Fruit fly (Drosophila melanogaster) whole organism, embryonic: ENCODE results near the gene nSMase.

ENCODE experiments used
- Adf1 ChIP-seq: fragments of 200-800 bp; sonication (Bioruptor generic); IDR thresholded peaks from 2 replicates; pipeline ENCODE4 v1.3.6; 2022; ENCODE audit warnings: missing biosample characterization, missing genetic modification characterization
- Antp ChIP-seq: fragments of 200-800 bp; sonication (Bioruptor generic); optimal IDR thresholded peaks from 3 replicates; lab custom pipeline; 2016; ENCODE audit warnings: missing biosample characterization, missing genetic modification characterization
- CG10209 ChIP-seq: fragments of 200-800 bp; sonication (Bioruptor generic); optimal IDR thresholded peaks from 3 replicates; lab custom pipeline; 2017; ENCODE audit warnings: missing biosample characterization, mild to moderate bottlenecking, missing genetic modification characterization, missing genetic modification reagents
- CG11398 ChIP-seq: fragments of 200-800 bp; sonication (Bioruptor generic); optimal IDR thresholded peaks from 2 replicates; lab custom pipeline; 2016; ENCODE audit warnings: missing biosample characterization, missing genetic modification characterization
- CG11504 ChIP-seq: fragments of 200-800 bp; sonication (Bioruptor generic); optimal IDR thresholded peaks from 3 replicates; lab custom pipeline; 2019; ENCODE audit warnings: missing biosample characterization, mild to moderate bottlenecking, missing genetic modification characterization, moderate library complexity
- CG11695 ChIP-seq: fragments of 200-800 bp; sonication (Bioruptor generic); IDR thresholded peaks from 3 replicates; pipeline ENCODE4 v1.3.6; 2022; ENCODE audit warnings: missing biosample characterization, missing genetic modification characterization
- CG17359 ChIP-seq: fragments of 200-800 bp; sonication (Bioruptor generic); optimal IDR thresholded peaks from 3 replicates; lab custom pipeline; 2018; ENCODE audit warnings: missing biosample characterization, mild to moderate bottlenecking, missing genetic modification characterization, moderate library complexity
- CG17361 ChIP-seq: fragments of 200-800 bp; sonication (Bioruptor generic); IDR thresholded peaks from 3 replicates; pipeline ENCODE4 v1.3.6; 2022; ENCODE audit warnings: missing biosample characterization, missing genetic modification characterization
- CG17385 ChIP-seq: fragments of 200-800 bp; sonication (Bioruptor generic); optimal IDR thresholded peaks from 3 replicates; lab custom pipeline; 2018; ENCODE audit warnings: missing biosample characterization, mild to moderate bottlenecking, missing genetic modification characterization
- CG1792 ChIP-seq: fragments of 200-800 bp; sonication (Bioruptor generic); optimal IDR thresholded peaks from 2 replicates; lab custom pipeline; 2016; ENCODE audit warnings: missing biosample characterization, missing genetic modification characterization
- CG18262 ChIP-seq: fragments of 200-800 bp; optimal IDR thresholded peaks from 3 replicates; lab custom pipeline; 2019; ENCODE audit warnings: missing biosample characterization, mild to moderate bottlenecking, missing genetic modification characterization, moderate library complexity
- CG18476 ChIP-seq: fragments of 200-800 bp; sonication (Bioruptor generic); optimal IDR thresholded peaks from 2 replicates; lab custom pipeline; 2016; ENCODE audit warnings: missing biosample characterization, mild to moderate bottlenecking, missing genetic modification characterization
- CG3065 ChIP-seq: fragments of 200-800 bp; sonication (Bioruptor generic); optimal IDR thresholded peaks from 2 replicates; lab custom pipeline; 2016; ENCODE audit warnings: missing biosample characterization, missing genetic modification characterization
- CG3163 ChIP-seq: fragments of 200-800 bp; sonication (Bioruptor generic); optimal IDR thresholded peaks from 3 replicates; lab custom pipeline; 2016; ENCODE audit warnings: missing biosample characterization, missing genetic modification characterization
- CG6689 ChIP-seq: fragments of 200-800 bp; sonication (Bioruptor generic); IDR thresholded peaks from 2 replicates; pipeline ENCODE4 v1.3.6; 2022; ENCODE audit warnings: missing biosample characterization, missing genetic modification characterization
- CG7839 ChIP-seq: fragments of 200-800 bp; sonication (Bioruptor generic); optimal IDR thresholded peaks from 3 replicates; lab custom pipeline; 2018; ENCODE audit warnings: missing biosample characterization, mild to moderate bottlenecking, missing genetic modification characterization, moderate library complexity
- CG9215 ChIP-seq: fragments of 200-800 bp; sonication (Bioruptor generic); IDR thresholded peaks from 2 replicates; pipeline ENCODE4 v1.3.6; 2022; ENCODE audit warnings: missing biosample characterization, missing genetic modification characterization
- CTCF ChIP-seq: fragments of 200-800 bp; sonication (Bioruptor generic); optimal IDR thresholded peaks from 2 replicates; lab custom pipeline; 2017; ENCODE audit warnings: missing biosample characterization, mild to moderate bottlenecking, missing genetic modification characterization, moderate library complexity
- CkIIα-i1 ChIP-seq: fragments of 200-800 bp; sonication (Bioruptor generic); IDR thresholded peaks from 2 replicates; pipeline ENCODE4 v1.3.6; 2022; ENCODE audit warnings: missing biosample characterization, missing genetic modification characterization
- Dll ChIP-seq: fragments of 200-800 bp; sonication (Bioruptor generic); IDR thresholded peaks from 4 replicates; pipeline ENCODE4 v1.3.6; 2022; ENCODE audit warnings: missing biosample characterization, missing genetic modification characterization; ENCODE audit not compliant: partially characterized antibody
- GATAe ChIP-seq: fragments of 200-800 bp; sonication (Bioruptor generic); conservative IDR thresholded peaks from 2 replicates; pipeline ENCODE4 v1.3.6; 2022; ENCODE audit warnings: missing biosample characterization, missing genetic modification characterization
- H2.0 ChIP-seq: fragments of 200-800 bp; sonication (Bioruptor generic); IDR thresholded peaks from 2 replicates; pipeline ENCODE4 v1.3.6; 2022; ENCODE audit warnings: missing biosample characterization, missing genetic modification characterization
- HHEX ChIP-seq: fragments of 200-800 bp; sonication (Bioruptor generic); optimal IDR thresholded peaks from 3 replicates; lab custom pipeline; 2017; ENCODE audit warnings: missing biosample characterization, mild to moderate bottlenecking, missing genetic modification characterization, missing genetic modification reagents
- Max ChIP-seq: fragments of 200-800 bp; sonication (Bioruptor generic); optimal IDR thresholded peaks from 2 replicates; lab custom pipeline; 2016; ENCODE audit warnings: missing biosample characterization, mild to moderate bottlenecking, missing genetic modification characterization
- Med ChIP-seq: fragments of 200-800 bp; sonication (Bioruptor generic); peaks from one replicate; lab custom pipeline; 2016; ENCODE audit warnings: missing biosample characterization, missing genetic modification characterization, mild to moderate bottlenecking, inconsistent platforms, moderate library complexity
- Myb ChIP-seq: fragments of 200-800 bp; sonication (Bioruptor generic); optimal IDR thresholded peaks from 2 replicates; lab custom pipeline; 2016; ENCODE audit warnings: missing biosample characterization, missing genetic modification characterization
- Nf-YB ChIP-seq: fragments of 200-800 bp; sonication (Bioruptor generic); optimal IDR thresholded peaks from 3 replicates; lab custom pipeline; 2019; ENCODE audit warnings: missing biosample characterization, mild to moderate bottlenecking, missing genetic modification characterization, moderate library complexity
- Pdp1 ChIP-seq, 2 experiments: fragments of 200-800 bp; sonication (Bioruptor generic); optimal IDR thresholded peaks; 3 replicates each; lab custom pipeline; 2016; ENCODE audit warnings: missing biosample characterization in 2 of 2, missing genetic modification characterization in 2 of 2, mild to moderate bottlenecking in 1 of 2, moderate library complexity in 1 of 2
- Ravus ChIP-seq: fragments of 200-800 bp; sonication (Bioruptor generic); IDR thresholded peaks from 2 replicates; pipeline ENCODE4 v1.3.6; 2022; ENCODE audit warnings: missing biosample characterization, missing genetic modification characterization
- Sox100B ChIP-seq: fragments of 200-800 bp; sonication (Bioruptor generic); optimal IDR thresholded peaks from 3 replicates; lab custom pipeline; 2018; ENCODE audit warnings: missing biosample characterization, mild to moderate bottlenecking, missing genetic modification characterization
- Sox102F ChIP-seq: fragments of 200-800 bp; sonication (Bioruptor generic); optimal IDR thresholded peaks from 2 replicates; lab custom pipeline; 2018; ENCODE audit warnings: missing biosample characterization, mild to moderate bottlenecking, missing genetic modification characterization, moderate library complexity
- ac ChIP-seq: fragments of 200-800 bp; sonication (Bioruptor generic); optimal IDR thresholded peaks from 3 replicates; lab custom pipeline; 2017; ENCODE audit warnings: missing biosample characterization, mild to moderate bottlenecking, missing genetic modification characterization
- cad ChIP-seq: fragments of >200 bp; optimal IDR thresholded peaks from 2 replicates; lab custom pipeline; 2017; ENCODE audit warnings: missing biosample characterization, missing genetic modification characterization
- chinmo ChIP-seq: fragments of 200-800 bp; sonication (Bioruptor generic); IDR thresholded peaks from 4 replicates; pipeline ENCODE4 v1.3.6; 2022; ENCODE audit warnings: missing biosample characterization, missing genetic modification characterization; ENCODE audit not compliant: partially characterized antibody
- dpn ChIP-seq, 2 experiments: fragments of 200-800 bp; sonication (Bioruptor generic); optimal IDR thresholded peaks; 3 replicates each; lab custom pipeline; 2016; ENCODE audit warnings: missing biosample characterization in 2 of 2, missing genetic modification characterization in 2 of 2
- gcm ChIP-seq: fragments of 200-800 bp; sonication (Bioruptor generic); optimal IDR thresholded peaks from 2 replicates; lab custom pipeline; 2019; ENCODE audit warnings: missing biosample characterization, mild to moderate bottlenecking, missing genetic modification characterization, moderate library complexity
- gcm2 ChIP-seq: fragments of 200-800 bp; sonication (Bioruptor generic); optimal IDR thresholded peaks from 2 replicates; lab custom pipeline; 2016; ENCODE audit warnings: missing biosample characterization, missing genetic modification characterization
- gfzf ChIP-seq: fragments of 200-800 bp; sonication (Bioruptor generic); optimal IDR thresholded peaks from 2 replicates; lab custom pipeline; 2016; ENCODE audit warnings: missing biosample characterization, mild to moderate bottlenecking, missing genetic modification characterization, moderate library complexity
- gsb-n ChIP-seq: fragments of 200-800 bp; sonication (Bioruptor generic); optimal IDR thresholded peaks from 3 replicates; lab custom pipeline; 2018; ENCODE audit warnings: missing biosample characterization, mild to moderate bottlenecking, missing genetic modification characterization
- jing ChIP-seq: fragments of 200-800 bp; sonication (Bioruptor generic); optimal IDR thresholded peaks from 2 replicates; lab custom pipeline; 2018; ENCODE audit warnings: missing biosample characterization, mild to moderate bottlenecking, missing genetic modification characterization
- oc ChIP-seq: fragments of 200-800 bp; sonication (Bioruptor generic); optimal IDR thresholded peaks from 2 replicates; lab custom pipeline; 2018; ENCODE audit warnings: missing biosample characterization, mild to moderate bottlenecking, missing genetic modification characterization, moderate library complexity
- org-1 ChIP-seq: fragments of 200-800 bp; sonication (Bioruptor generic); optimal IDR thresholded peaks from 2 replicates; lab custom pipeline; 2017; ENCODE audit warnings: missing biosample characterization, missing genetic modification characterization
- pan ChIP-seq, 4 experiments: fragments of >200 bp in 3 of 4; fragments of 200-800 bp in 1 of 4; sonication (Bioruptor generic) in 1 of 4; optimal IDR thresholded peaks in 3 of 4; IDR thresholded peaks in 1 of 4; 2 replicates each; pipeline versions ENCODE4 v1.3.6 to Lab custom; 2017 to 2022; ENCODE audit warnings: missing biosample characterization in 2 of 4, missing genetic modification characterization in 2 of 4, mixed read lengths in 1 of 4
- schlank ChIP-seq: fragments of 200-800 bp; sonication (Bioruptor generic); optimal IDR thresholded peaks from 2 replicates; lab custom pipeline; 2018; ENCODE audit warnings: missing biosample characterization, mild to moderate bottlenecking, missing genetic modification characterization
- sisA ChIP-seq: fragments of 200-800 bp; sonication (Bioruptor generic); IDR thresholded peaks from 2 replicates; pipeline ENCODE4 v1.3.6; 2022; ENCODE audit warnings: missing biosample characterization, missing genetic modification characterization
- sob ChIP-seq: fragments of 200-800 bp; sonication (Bioruptor generic); IDR thresholded peaks from 2 replicates; pipeline ENCODE4 v1.3.6; 2022; ENCODE audit warnings: missing biosample characterization, missing genetic modification characterization
- tio ChIP-seq: fragments of 200-800 bp; sonication (Bioruptor generic); optimal IDR thresholded peaks from 2 replicates; lab custom pipeline; 2017; ENCODE audit warnings: missing biosample characterization, missing genetic modification characterization, inconsistent platforms
- tna ChIP-seq: fragments of 200-800 bp; sonication (Bioruptor generic); IDR thresholded peaks from 2 replicates; pipeline ENCODE4 v1.3.6; 2022; ENCODE audit warnings: missing biosample characterization, missing genetic modification characterization; ENCODE audit not compliant: partially characterized antibody
- vfl ChIP-seq: fragments of 200-800 bp; sonication (Bioruptor generic); optimal IDR thresholded peaks from 2 replicates; lab custom pipeline; 2016; ENCODE audit warnings: missing biosample characterization, missing genetic modification characterization
- wor ChIP-seq: fragments of 200-800 bp; sonication (Bioruptor generic); IDR thresholded peaks from 2 replicates; pipeline ENCODE4 v1.3.6; 2022; ENCODE audit warnings: missing biosample characterization, missing genetic modification characterization
- zfh2 ChIP-seq: fragments of 200-800 bp; sonication (Bioruptor generic); optimal IDR thresholded peaks from 2 replicates; lab custom pipeline; 2016; ENCODE audit warnings: missing biosample characterization, missing genetic modification characterization

The nSMase gene

dm6 chr3L:3194059-3194458 lies 24.9 kb upstream of the nSMase start (continued):
- peak; percentile 82 for TF ChIP-seq Nf-YB (GFP tag; lab: Kevin White, UChicago)
- peak; percentile 70 for TF ChIP-seq Adf1 (GFP tag; lab: Robert Waterston, UW)
- peak; percentile 95 for TF ChIP-seq CG7839 (tag; lab: Kevin White, UChicago)
- TF ChIP-seq ac (GFP tag; lab: Kevin White, UChicago), result peak; percentile 89
- TF ChIP-seq sisA (GFP tag; lab: Robert Waterston, UW), result peak; percentile 91
- TF ChIP-seq CG11695 (GFP tag; lab: Robert Waterston, UW), result peak; percentile 97
- TF ChIP-seq Dll (GFP tag; lab: Robert Waterston, UW), result no peak
- TF ChIP-seq tna (GFP tag; lab: Robert Waterston, UW), result no peak
- TF ChIP-seq Myb (GFP tag; lab: Kevin White, UChicago), result peak; percentile 32
- TF ChIP-seq Med, result peak; percentile 91
- no peak for TF ChIP-seq pan (optimal IDR thresholded peaks at IDR 0.05; lab: Kevin White, UChicago)
- peak in 1 of 2 experiments; percentile 97 for TF ChIP-seq pan (GFP tag; optimal IDR thresholded peaks at IDR 0.05 in 1 of 2, IDR thresholded peaks at IDR 0.05 in 1 of 2)
- peak; percentile 95 for TF ChIP-seq sob (GFP tag; lab: Robert Waterston, UW)
- peak; percentile 63 for TF ChIP-seq CG3065 (GFP tag; lab: Kevin White, UChicago)
- 0 out of 2 replicates have a peak, but pooled peaks have one; percentile 15 for TF ChIP-seq CkIIα-i1 (GFP tag; lab: Robert Waterston, UW)
- peak; percentile 94 for TF ChIP-seq CG6689 (GFP tag; lab: Robert Waterston, UW)
- peak; percentile 82 for TF ChIP-seq Ravus (GFP tag; lab: Robert Waterston, UW)
- TF ChIP-seq gcm2 (GFP tag; lab: Kevin White, UChicago), result peak; percentile 9
- no peak for TF ChIP-seq gfzf
- TF ChIP-seq CG18262 (tag; lab: Kevin White, UChicago), result peak; percentile 95
- peak; percentile 95 for TF ChIP-seq oc (tag; lab: Kevin White, UChicago)
- peak; percentile 43; the same call in 1 of the 2 replicates for TF ChIP-seq GATAe (GFP tag; lab: Robert Waterston, UW)
- peak; percentile 39 for TF ChIP-seq Antp (GFP tag; lab: Kevin White, UChicago)
- peak; percentile 84 for TF ChIP-seq wor (GFP tag; lab: Robert Waterston, UW)
- TF ChIP-seq CG17385 (GFP tag; lab: Kevin White, UChicago), result peak; percentile 92
- TF ChIP-seq Sox102F (GFP tag; lab: Kevin White, UChicago), result peak; percentile 96
- peak; percentile 95 for TF ChIP-seq gcm (GFP tag; lab: Kevin White, UChicago)
- peak; percentile 40 to 92 for TF ChIP-seq dpn (GFP tag; optimal IDR thresholded peaks at IDR 0.05; lab: Kevin White, UChicago)
- peak; percentile 87 for TF ChIP-seq org-1 (GFP tag; lab: Kevin White, UChicago)
- TF ChIP-seq gsb-n, result peak; percentile 93
- peak; percentile 95 for TF ChIP-seq CG11504 (tag; lab: Kevin White, UChicago)
- peak; percentile 68 for TF ChIP-seq schlank (tag; lab: Kevin White, UChicago)
- TF ChIP-seq CG11398, result peak; percentile 13
- peak; percentile 14 for TF ChIP-seq zfh2 (GFP tag; lab: Kevin White, UChicago)
- TF ChIP-seq vfl (GFP tag; lab: Kevin White, UChicago), result peak; percentile 41
- TF ChIP-seq CG17359 (tag; lab: Kevin White, UChicago), result peak; percentile 98
- TF ChIP-seq Max (GFP tag; lab: Kevin White, UChicago), result peak; percentile 86
- TF ChIP-seq H2.0 (GFP tag; lab: Robert Waterston, UW), result peak; percentile 90
- peak; percentile 94 for TF ChIP-seq HHEX
- peak; percentile 86 for TF ChIP-seq CG18476
- TF ChIP-seq CG1792 (GFP tag; lab: Kevin White, UChicago), result peak; percentile 50
- peak; percentile 92 for TF ChIP-seq CG10209 (GFP tag; lab: Kevin White, UChicago)
- TF ChIP-seq CG3163 (GFP tag; lab: Kevin White, UChicago), result no peak
- TF ChIP-seq Sox100B, result peak; percentile 93
- TF ChIP-seq CG9215 (GFP tag; lab: Robert Waterston, UW), result peak; percentile 78
- peak; percentile 59 for TF ChIP-seq CTCF
- TF ChIP-seq jing (GFP tag; lab: Kevin White, UChicago), result peak; percentile 82
- TF ChIP-seq Pdp1 (GFP tag; optimal IDR thresholded peaks at IDR 0.05; lab: Kevin White, UChicago), result peak; percentile 55
- TF ChIP-seq tio (GFP tag; lab: Kevin White, UChicago), result peak; percentile 88
- TF ChIP-seq chinmo (GFP tag; lab: Robert Waterston, UW), result no peak
- TF ChIP-seq cad (GFP tag; lab: Kevin White, UChicago), result no peak
- peak; percentile 95 for TF ChIP-seq CG17361
